Worm (Caenorhabditis elegans) whole organism, L2 larva: ENCODE measurements around the gene ZK84.5.

ENCODE experiments used
- aly-2 ChIP-seq: fragments of 150-350 bp; optimal IDR thresholded peaks from 2 replicates; lab custom pipeline; 2014; ENCODE audit warnings: missing biosample characterization, missing genetic modification characterization
- ceh-82 ChIP-seq: fragments of 150-350 bp; optimal IDR thresholded peaks from 2 replicates; lab custom pipeline; 2014; ENCODE audit warnings: missing biosample characterization, missing genetic modification characterization
- crh-2 ChIP-seq: sonication (generic microtip); optimal IDR thresholded peaks from 2 replicates; lab custom pipeline; 2017; ENCODE audit warnings: missing biosample characterization, missing genetic modification characterization
- egl-27 ChIP-seq: sonication (generic microtip); optimal IDR thresholded peaks from 3 replicates; lab custom pipeline; 2017; ENCODE audit warnings: missing biosample characterization, missing genetic modification reagents, missing genetic modification characterization
- elt-3 ChIP-seq: sonication (generic microtip); optimal IDR thresholded peaks from 2 replicates; lab custom pipeline; 2017; ENCODE audit warnings: missing biosample characterization, missing genetic modification characterization
- fos-1 ChIP-seq: fragments of 150-350 bp; optimal IDR thresholded peaks from 2 replicates; lab custom pipeline; 2014; ENCODE audit warnings: missing biosample characterization, missing genetic modification characterization
- mdl-1 ChIP-seq, 2 experiments: fragments of 150-350 bp in 1 of 2; sonication (generic microtip) in 1 of 2; optimal IDR thresholded peaks; 2 replicates each; lab custom pipeline; 2017; ENCODE audit warnings: missing biosample characterization in 2 of 2, missing genetic modification characterization in 2 of 2
- nhr-12 ChIP-seq: fragments of 150-350 bp; optimal IDR thresholded peaks from 2 replicates; lab custom pipeline; 2014; ENCODE audit warnings: missing biosample characterization, missing genetic modification characterization
- nhr-77 ChIP-seq: fragments of 150-350 bp; optimal IDR thresholded peaks from 2 replicates; lab custom pipeline; 2014; ENCODE audit warnings: missing biosample characterization, missing genetic modification characterization
- snpc-4 ChIP-seq: fragments of 150-350 bp; optimal IDR thresholded peaks from 2 replicates; lab custom pipeline; 2014; ENCODE audit warnings: missing biosample characterization, missing genetic modification characterization
- unc-39 ChIP-seq: fragments of 150-350 bp; optimal IDR thresholded peaks from 2 replicates; lab custom pipeline; 2014; ENCODE audit warnings: missing biosample characterization, missing genetic modification characterization
- unc-55 ChIP-seq: fragments of 150-350 bp; sonication (generic microtip); optimal IDR thresholded peaks from 3 replicates; lab custom pipeline; 2014; ENCODE audit warnings: missing biosample characterization, missing genetic modification reagents, missing genetic modification characterization
- zag-1 ChIP-seq: fragments of 150-350 bp; optimal IDR thresholded peaks from 2 replicates; lab custom pipeline; 2014; ENCODE audit warnings: missing biosample characterization, missing genetic modification characterization
- ztf-4 ChIP-seq: fragments of 150-350 bp; optimal IDR thresholded peaks from 2 replicates; lab custom pipeline; 2014; ENCODE audit warnings: missing biosample characterization, missing genetic modification characterization

DNA sequence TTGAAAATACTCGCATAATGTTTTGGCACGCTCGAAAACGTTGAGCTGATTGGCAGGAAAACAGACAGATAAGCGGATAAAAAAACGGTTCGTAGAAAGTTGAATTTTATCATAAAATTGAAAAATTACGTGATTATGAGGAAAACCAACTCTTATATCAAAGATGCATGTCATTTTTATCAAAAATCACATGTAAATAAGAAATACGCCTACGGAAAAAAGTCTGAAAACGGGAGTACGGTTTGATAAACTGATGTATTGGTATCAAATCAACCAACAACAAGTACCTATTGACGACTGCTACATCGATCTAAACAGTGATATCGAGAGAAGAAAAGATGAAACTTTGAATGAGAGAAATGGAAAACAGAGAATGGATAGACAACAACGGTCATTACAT is 9.3 kb upstream of the ZK84.5 start:
- TF ChIP-seq egl-27 (tag; lab: Kevin White, UChicago) (no peak), zag-1 (no peak), ztf-4 (tag; lab: Kevin White, UChicago) (no peak), unc-39 (tag; lab: Kevin White, UChicago) (no peak), crh-2 (tag; lab: Kevin White, UChicago) (peak; percentile 16), nhr-12 (no peak), mdl-1 (tag; optimal IDR thresholded peaks at IDR 0.05; lab: Kevin White, UChicago) (no peak), snpc-4 (no peak), nhr-77 (tag; lab: Kevin White, UChicago) (no peak), unc-55 (GFP tag; lab: Kevin White, UChicago) (no peak), elt-3 (no peak), ceh-82 (no peak), fos-1 (tag; lab: Kevin White, UChicago) (peak; percentile 37), aly-2 (tag; lab: Kevin White, UChicago) (no peak)
